Worm (Caenorhabditis elegans) whole organism, L4 larva: ENCODE measurements around the gene msa-1.

Source experiments
- D1046.2 ChIP-seq: fragments of 200-800 bp; sonication (Bioruptor generic); IDR thresholded peaks from 2 replicates; pipeline ENCODE4 v1.3.6; 2022; ENCODE audit warnings: missing genetic modification characterization, missing compliant biosample characterization
- F10B5.3 ChIP-seq: sonication (generic microtip); optimal IDR thresholded peaks from 2 replicates; lab custom pipeline; 2016; ENCODE audit warnings: mild to moderate bottlenecking, missing genetic modification characterization, missing compliant biosample characterization
- F49E8.2 ChIP-seq: sonication (generic microtip); optimal IDR thresholded peaks from 2 replicates; lab custom pipeline; 2016; ENCODE audit warnings: missing compliant biosample characterization, mild to moderate bottlenecking, missing genetic modification characterization, borderline replicate concordance
- R02D3.7 ChIP-seq: fragments of 150-350 bp; sonication (generic microtip); optimal IDR thresholded peaks from 3 replicates; lab custom pipeline; 2014; ENCODE audit warnings: missing biosample characterization, missing genetic modification characterization
- T26A8.4 ChIP-seq: fragments of 200-800 bp; sonication (Bioruptor generic); IDR thresholded peaks from 2 replicates; pipeline ENCODE4 v1.3.6; 2022; ENCODE audit warnings: missing genetic modification characterization, missing compliant biosample characterization
- Y105C5A.15 ChIP-seq: fragments of 200-800 bp; sonication (Bioruptor generic); IDR thresholded peaks from 2 replicates; pipeline ENCODE4 v1.3.6; 2022; ENCODE audit warnings: missing genetic modification characterization, missing compliant biosample characterization
- Y48G9A.11 ChIP-seq: fragments of 200-800 bp; sonication (Bioruptor generic); IDR thresholded peaks from 2 replicates; pipeline ENCODE4 v1.3.6; 2022; ENCODE audit warnings: missing genetic modification reagents, missing genetic modification characterization, missing compliant biosample characterization
- Y5F2A.4 ChIP-seq: fragments of 200-800 bp; sonication (Bioruptor generic); optimal IDR thresholded peaks from 2 replicates; lab custom pipeline; 2018; ENCODE audit warnings: mild to moderate bottlenecking, missing genetic modification characterization, missing compliant biosample characterization
- aha-1 ChIP-seq: fragments of 150-350 bp; peaks from one replicate; lab custom pipeline; 2014; ENCODE audit warnings: missing biosample characterization, missing genetic modification characterization
- aly-2 ChIP-seq: sonication (generic microtip); optimal IDR thresholded peaks from 2 replicates; lab custom pipeline; 2018; ENCODE audit warnings: missing biosample characterization, missing genetic modification characterization
- ceh-20 ChIP-seq: fragments of 200-800 bp; sonication (Bioruptor generic); IDR thresholded peaks from 2 replicates; pipeline ENCODE4 v1.3.6; 2022; ENCODE audit warnings: missing genetic modification reagents, missing genetic modification characterization, missing compliant biosample characterization
- ceh-62 ChIP-seq: sonication (generic microtip); optimal IDR thresholded peaks from 2 replicates; lab custom pipeline; 2017; ENCODE audit warnings: missing biosample characterization, missing genetic modification characterization
- ceh-82 ChIP-seq: sonication (generic microtip); optimal IDR thresholded peaks from 2 replicates; lab custom pipeline; 2017; ENCODE audit warnings: missing biosample characterization, missing genetic modification characterization
- daf-12 ChIP-seq: fragments of 150-350 bp; optimal IDR thresholded peaks from 2 replicates; lab custom pipeline; 2014; ENCODE audit warnings: missing biosample characterization, missing genetic modification reagents, missing genetic modification characterization
- daf-19 ChIP-seq: fragments of 200-800 bp; sonication (Bioruptor generic); conservative IDR thresholded peaks from 2 replicates; pipeline ENCODE4 v1.3.6; 2022; ENCODE audit warnings: missing genetic modification characterization, missing compliant biosample characterization
- dmd-8 ChIP-seq: fragments of 200-800 bp; sonication (Bioruptor generic); IDR thresholded peaks from 2 replicates; pipeline ENCODE4 v1.3.6; 2022; ENCODE audit warnings: missing genetic modification characterization, missing compliant biosample characterization
- dmd-9 ChIP-seq: fragments of 200-800 bp; sonication (Bioruptor generic); IDR thresholded peaks from 2 replicates; pipeline ENCODE4 v1.3.6; 2022; ENCODE audit warnings: missing genetic modification reagents, missing genetic modification characterization, missing compliant biosample characterization
- fkh-10 ChIP-seq: fragments of 150-350 bp; optimal IDR thresholded peaks from 2 replicates; lab custom pipeline; 2014; ENCODE audit warnings: missing biosample characterization, missing genetic modification reagents, missing genetic modification characterization
- hlh-30 ChIP-seq: sonication (generic microtip); optimal IDR thresholded peaks from 2 replicates; lab custom pipeline; 2017; ENCODE audit warnings: antibody characterized with exemption, mild to moderate bottlenecking, missing genetic modification characterization, missing compliant biosample characterization; ENCODE audit not compliant: insufficient read depth
- jun-1 ChIP-seq: fragments of 150-350 bp; optimal IDR thresholded peaks from 2 replicates; lab custom pipeline; 2014; ENCODE audit warnings: missing biosample characterization, missing genetic modification reagents, missing genetic modification characterization
- lin-29 ChIP-seq: fragments of 200-800 bp; sonication (Bioruptor generic); IDR thresholded peaks from 2 replicates; pipeline ENCODE4 v1.3.6; 2022; ENCODE audit warnings: missing genetic modification reagents, missing genetic modification characterization, missing compliant biosample characterization
- lin-39 ChIP-seq: fragments of 150-350 bp; optimal IDR thresholded peaks from 2 replicates; lab custom pipeline; 2014; ENCODE audit warnings: missing biosample characterization, missing genetic modification reagents, missing genetic modification characterization
- lsy-2 ChIP-seq, 2 experiments: fragments of 150-350 bp in 1 of 2; sonication (generic microtip) in 1 of 2; optimal IDR thresholded peaks; 2 replicates each; lab custom pipeline; 2014 to 2017; ENCODE audit warnings: missing biosample characterization in 2 of 2, missing genetic modification characterization in 2 of 2
- mep-1 ChIP-seq: fragments of 150-350 bp; sonication (generic microtip); optimal IDR thresholded peaks from 3 replicates; lab custom pipeline; 2014; ENCODE audit warnings: missing biosample characterization, missing genetic modification characterization
- mes-2 ChIP-seq: sonication (generic microtip); optimal IDR thresholded peaks from 2 replicates; lab custom pipeline; 2016; ENCODE audit warnings: missing genotype, mild to moderate bottlenecking, missing genetic modification characterization, missing compliant biosample characterization; ENCODE audit not compliant: poor library complexity, severe bottlenecking
- mxl-2 ChIP-seq: fragments of 200-800 bp; sonication (Bioruptor generic); conservative IDR thresholded peaks from 2 replicates; pipeline ENCODE4 v1.3.6; 2022; ENCODE audit warnings: missing genetic modification reagents, missing genetic modification characterization, missing compliant biosample characterization
- nhr-102 ChIP-seq: sonication (generic microtip); optimal IDR thresholded peaks from 2 replicates; lab custom pipeline; 2016; ENCODE audit warnings: mild to moderate bottlenecking, missing genetic modification characterization, moderate library complexity, missing compliant biosample characterization
- nhr-28 ChIP-seq: fragments of 150-350 bp; optimal IDR thresholded peaks from 2 replicates; lab custom pipeline; 2014; ENCODE audit warnings: missing biosample characterization, missing genetic modification characterization
- nhr-42 ChIP-seq: fragments of 200-800 bp; sonication (Bioruptor generic); IDR thresholded peaks from 2 replicates; pipeline ENCODE4 v1.3.6; 2022; ENCODE audit warnings: missing genetic modification characterization, missing compliant biosample characterization
- nhr-77 ChIP-seq: fragments of 150-350 bp; optimal IDR thresholded peaks from 2 replicates; lab custom pipeline; 2014; ENCODE audit warnings: missing biosample characterization, missing genetic modification characterization
- rbr-2 ChIP-seq: sonication (generic microtip); optimal IDR thresholded peaks from 2 replicates; lab custom pipeline; 2016; ENCODE audit warnings: missing genotype, missing genetic modification characterization, missing compliant biosample characterization
- set-16 ChIP-seq: fragments of 200-800 bp; sonication (Bioruptor generic); IDR thresholded peaks from 2 replicates; pipeline ENCODE4 v1.3.6; 2022; ENCODE audit warnings: missing genetic modification reagents, missing genetic modification characterization, missing compliant biosample characterization
- skn-1 ChIP-seq: fragments of 150-350 bp; optimal IDR thresholded peaks from 2 replicates; lab custom pipeline; 2014; ENCODE audit warnings: missing biosample characterization, missing genetic modification characterization
- snpc-1.2 ChIP-seq: fragments of 200-800 bp; sonication (Bioruptor generic); IDR thresholded peaks from 2 replicates; pipeline ENCODE4 v1.3.6; 2022; ENCODE audit warnings: missing genetic modification reagents, missing genetic modification characterization, missing compliant biosample characterization
- snpc-4 ChIP-seq: fragments of 150-350 bp; optimal IDR thresholded peaks from 2 replicates; lab custom pipeline; 2014; ENCODE audit warnings: missing biosample characterization, missing genetic modification characterization
- tag-97 ChIP-seq: fragments of 200-800 bp; sonication (Bioruptor generic); IDR thresholded peaks from 2 replicates; pipeline ENCODE4 v1.3.6; 2022; ENCODE audit warnings: missing genetic modification characterization, missing compliant biosample characterization
- unc-130 ChIP-seq: sonication (generic microtip); optimal IDR thresholded peaks from 2 replicates; lab custom pipeline; 2016; ENCODE audit warnings: missing genetic modification reagents, missing genetic modification characterization, missing compliant biosample characterization
- unc-39 ChIP-seq: sonication (generic microtip); optimal IDR thresholded peaks from 2 replicates; lab custom pipeline; 2017; ENCODE audit warnings: missing biosample characterization, missing genetic modification characterization
- unc-62 ChIP-seq, 3 experiments: fragments of 150-350 bp in 1 of 3; sonication (generic microtip); optimal IDR thresholded peaks in 2 of 3; peaks in 1 of 3; 1 replicate in 1 of 3; 2 replicates in 2 of 3; lab custom pipeline; 2014 to 2017; ENCODE audit warnings: missing biosample characterization in 3 of 3, missing genetic modification characterization in 3 of 3, missing genetic modification reagents in 3 of 3, missing genotype in 1 of 3
- zfp-3 ChIP-seq: fragments of 200-800 bp; sonication (Bioruptor generic); conservative IDR thresholded peaks from 2 replicates; pipeline ENCODE4 v1.3.6; 2022; ENCODE audit warnings: missing genetic modification reagents, missing genetic modification characterization, missing compliant biosample characterization
- zip-11 ChIP-seq: fragments of 200-800 bp; sonication (Bioruptor generic); IDR thresholded peaks from 2 replicates; pipeline ENCODE4 v1.3.6; 2022; ENCODE audit warnings: missing genetic modification characterization, missing compliant biosample characterization
- zip-2 ChIP-seq: fragments of 150-350 bp; optimal IDR thresholded peaks from 2 replicates; lab custom pipeline; 2014; ENCODE audit warnings: missing biosample characterization, missing genetic modification characterization
- ztf-11 ChIP-seq: fragments of 150-350 bp; optimal IDR thresholded peaks from 2 replicates; lab custom pipeline; 2014; ENCODE audit warnings: missing biosample characterization, missing genetic modification characterization

The msa-1 gene

ce11 chrIV:9080201-9080600, 8.2 kb upstream of the msa-1 start (continued):
- no peak for TF ChIP-seq ceh-20 (GFP tag; lab: Robert Waterston, UW)
- no peak for TF ChIP-seq Y5F2A.4
- peak; percentile 21 for TF ChIP-seq aha-1 (tag; lab: Kevin White, UChicago)
- peak in 1 of 2 experiments; percentile 88 for TF ChIP-seq unc-62 (GFP tag; optimal IDR thresholded peaks at IDR 0.05 in 1 of 2; lab: Kevin White, UChicago)
- TF ChIP-seq unc-62 (tag; optimal IDR thresholded peaks at IDR 0.05; lab: Kevin White, UChicago), result no peak
- no peak for TF ChIP-seq jun-1 (tag; lab: Kevin White, UChicago)

ce11 chrIV:9082055-9082454, 6.3 kb upstream of the msa-1 start, which contains the start of gene twk-8:
TSS of gene twk-8 (plus strand) at chrIV:9082355.
- TF ChIP-seq ceh-82 (tag; lab: Kevin White, UChicago) (no peak), F10B5.3 (no peak), mxl-2 (GFP tag; lab: Robert Waterston, UW) (no peak), ztf-11 (tag; lab: Kevin White, UChicago) (no peak), fkh-10 (GFP tag; lab: Kevin White, UChicago) (no peak), unc-62 (GFP tag; optimal IDR thresholded peaks at IDR 0.05 in 1 of 2; lab: Kevin White, UChicago) (no peak), unc-62 (tag; optimal IDR thresholded peaks at IDR 0.05; lab: Kevin White, UChicago) (no peak), hlh-30 (tag; lab: Kevin White, UChicago) (no peak), dmd-8 (GFP tag; lab: Robert Waterston, UW) (no peak), lin-39 (tag; lab: Kevin White, UChicago) (no peak), unc-130 (GFP tag; lab: Kevin White, UChicago) (no peak), lsy-2 (tag; optimal IDR thresholded peaks at IDR 0.05; lab: Kevin White, UChicago) (no peak), snpc-1.2 (no peak), daf-12 (no peak), ceh-20 (GFP tag; lab: Robert Waterston, UW) (no peak), Y48G9A.11 (GFP tag; lab: Robert Waterston, UW) (no peak), dmd-9 (GFP tag; lab: Robert Waterston, UW) (no peak)
- TF ChIP-seq, all 104 proteins: peak for 0

DNA sequence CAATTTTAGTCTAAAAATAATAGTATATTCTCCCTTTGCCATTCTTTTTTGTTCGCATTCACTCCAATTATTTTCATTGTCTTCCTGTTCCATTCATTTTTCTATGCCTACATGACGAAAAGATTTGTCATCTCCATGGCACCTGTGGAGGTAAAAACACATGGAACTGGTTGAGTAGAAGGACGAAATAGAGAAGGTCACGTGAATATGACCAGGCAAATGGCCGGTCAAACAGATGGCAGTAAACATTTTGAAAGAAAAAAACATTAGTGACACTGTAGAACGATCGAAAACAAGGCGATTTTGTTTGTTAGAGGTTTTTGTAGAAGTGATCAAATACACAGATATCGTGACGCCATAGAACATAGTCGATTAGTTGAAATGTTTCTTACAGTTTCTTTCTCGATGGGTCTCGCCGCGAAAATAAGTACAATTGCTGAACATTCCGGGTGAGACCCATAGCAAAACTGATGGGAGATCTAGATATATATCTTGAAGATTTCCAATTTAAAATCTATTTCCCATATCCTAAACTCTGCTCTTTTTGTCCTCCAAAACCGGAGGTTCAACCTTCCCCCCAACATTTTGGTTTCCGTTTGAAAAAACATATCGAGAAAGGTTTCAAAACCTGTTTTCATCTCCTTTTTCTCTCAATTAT, 2.3 kb downstream of the msa-1 start:
- TF ChIP-seq hlh-30 (tag; lab: Kevin White, UChicago), result peak; percentile 60
- peak in 1 of 2 experiments; percentile 32 for TF ChIP-seq unc-62 (GFP tag; optimal IDR thresholded peaks at IDR 0.05 in 1 of 2; lab: Kevin White, UChicago)
- no peak for TF ChIP-seq unc-62 (tag; optimal IDR thresholded peaks at IDR 0.05; lab: Kevin White, UChicago)
- TF ChIP-seq F49E8.2 (tag; lab: Kevin White, UChicago), result no peak
- TF ChIP-seq, all 104 proteins: peak for 2

ce11 chrIV:9092011-9092410, 3.6 kb downstream of the msa-1 start:
- TF ChIP-seq ceh-62 (no peak), unc-130 (GFP tag; lab: Kevin White, UChicago) (no peak), mes-2 (tag; lab: Kevin White, UChicago) (no peak), unc-62 (GFP tag; optimal IDR thresholded peaks at IDR 0.05 in 1 of 2; lab: Kevin White, UChicago) (no peak), unc-62 (tag; optimal IDR thresholded peaks at IDR 0.05; lab: Kevin White, UChicago) (no peak), skn-1 (no peak), snpc-4 (no peak), ztf-11 (tag; lab: Kevin White, UChicago) (no peak), nhr-42 (GFP tag; lab: Robert Waterston, UW) (no peak), tag-97 (GFP tag; lab: Robert Waterston, UW) (no peak), nhr-77 (tag; lab: Kevin White, UChicago) (no peak), mep-1 (tag; lab: Kevin White, UChicago) (peak; percentile 11), nhr-28 (tag; lab: Kevin White, UChicago) (no peak), daf-19 (GFP tag; lab: Robert Waterston, UW) (no peak), lin-29 (GFP tag; lab: Robert Waterston, UW) (no peak), rbr-2 (tag; lab: Kevin White, UChicago) (no peak), D1046.2 (GFP tag; lab: Robert Waterston, UW) (no peak), fkh-10 (GFP tag; lab: Kevin White, UChicago) (peak; percentile 72), Y105C5A.15 (GFP tag; lab: Robert Waterston, UW) (no peak), nhr-102 (tag; lab: Kevin White, UChicago) (no peak), set-16 (GFP tag; lab: Robert Waterston, UW) (no peak), aly-2 (no peak), unc-39 (tag; lab: Kevin White, UChicago) (no peak), lsy-2 (tag; optimal IDR thresholded peaks at IDR 0.05; lab: Kevin White, UChicago) (peak in 1 of 2 experiments; percentile 12), zip-11 (GFP tag; lab: Robert Waterston, UW) (no peak), R02D3.7 (tag; lab: Kevin White, UChicago) (no peak), aha-1 (tag; lab: Kevin White, UChicago) (peak; percentile 66), zip-2 (no peak), zfp-3 (GFP tag; lab: Robert Waterston, UW) (no peak), T26A8.4 (GFP tag; lab: Robert Waterston, UW) (no peak)
